Worm (Caenorhabditis elegans) whole organism, L3 larva: ENCODE results near the gene crn-3.

Experiments
- R02D3.7 ChIP-seq: fragments of 150-350 bp; optimal IDR thresholded peaks from 2 replicates; lab custom pipeline; 2014; ENCODE audit warnings: missing biosample characterization, missing genetic modification characterization
- ZK546.5 ChIP-seq: sonication (generic microtip); optimal IDR thresholded peaks from 2 replicates; lab custom pipeline; 2017; ENCODE audit warnings: missing biosample characterization, missing genetic modification characterization
- aly-2 ChIP-seq: fragments of 150-350 bp; optimal IDR thresholded peaks from 2 replicates; lab custom pipeline; 2014; ENCODE audit warnings: missing biosample characterization, missing genetic modification characterization
- ama-1 ChIP-seq: fragments of 150-350 bp; optimal IDR thresholded peaks from 2 replicates; lab custom pipeline; 2018
- ceh-16 ChIP-seq: sonication (generic microtip); optimal IDR thresholded peaks from 2 replicates; lab custom pipeline; 2017; ENCODE audit warnings: missing biosample characterization, missing genetic modification characterization
- ceh-28 ChIP-seq: fragments of 150-350 bp; optimal IDR thresholded peaks from 2 replicates; lab custom pipeline; 2014; ENCODE audit warnings: missing biosample characterization, missing genetic modification reagents, missing genetic modification characterization
- ceh-82 ChIP-seq: fragments of 150-350 bp; optimal IDR thresholded peaks from 2 replicates; lab custom pipeline; 2014; ENCODE audit warnings: missing biosample characterization, missing genetic modification characterization
- ceh-9 ChIP-seq: sonication (generic microtip); optimal IDR thresholded peaks from 2 replicates; lab custom pipeline; 2018; ENCODE audit warnings: missing biosample characterization, missing genetic modification characterization
- daf-12 ChIP-seq: fragments of 150-350 bp; optimal IDR thresholded peaks from 2 replicates; lab custom pipeline; 2014; ENCODE audit warnings: missing biosample characterization, missing genetic modification reagents, missing genetic modification characterization
- egl-27 ChIP-seq: sonication (generic microtip); optimal IDR thresholded peaks from 4 replicates; lab custom pipeline; 2017; ENCODE audit warnings: missing biosample characterization, missing genetic modification reagents, missing genetic modification characterization
- egl-5 ChIP-seq: fragments of 150-350 bp; optimal IDR thresholded peaks from 2 replicates; lab custom pipeline; 2017; ENCODE audit warnings: missing biosample characterization, missing genetic modification reagents, missing genetic modification characterization, inconsistent platforms
- elt-1 ChIP-seq: fragments of 150-350 bp; optimal IDR thresholded peaks from 2 replicates; lab custom pipeline; 2014; ENCODE audit warnings: missing biosample characterization, missing genetic modification characterization
- elt-2 ChIP-seq: sonication (generic microtip); optimal IDR thresholded peaks from 2 replicates; lab custom pipeline; 2016; ENCODE audit warnings: missing genetic modification reagents, mild to moderate bottlenecking, missing genetic modification characterization, missing compliant biosample characterization
- elt-3 ChIP-seq, 3 experiments: fragments of 150-350 bp in 1 of 3; sonication (generic microtip) in 2 of 3; optimal IDR thresholded peaks; 2 replicates in 2 of 3; 4 replicates in 1 of 3; lab custom pipeline; 2014 to 2017; ENCODE audit warnings: missing biosample characterization in 3 of 3, missing genetic modification characterization in 3 of 3
- eor-1 ChIP-seq, 2 experiments: fragments of 150-350 bp; optimal IDR thresholded peaks; 2 replicates each; lab custom pipeline; 2014 to 2018; ENCODE audit warnings: missing biosample characterization in 2 of 2, missing genetic modification characterization in 2 of 2
- fkh-10 ChIP-seq: sonication (generic microtip); optimal IDR thresholded peaks from 2 replicates; lab custom pipeline; 2017; ENCODE audit warnings: missing biosample characterization, missing genetic modification reagents, missing genetic modification characterization
- fkh-2 ChIP-seq: fragments of 150-350 bp; optimal IDR thresholded peaks from 2 replicates; lab custom pipeline; 2014; ENCODE audit warnings: missing biosample characterization, missing genetic modification reagents, missing genetic modification characterization
- fos-1 ChIP-seq: fragments of 150-350 bp; optimal IDR thresholded peaks from 2 replicates; lab custom pipeline; 2014; ENCODE audit warnings: missing biosample characterization, missing genetic modification characterization
- hmg-11 ChIP-seq: sonication (generic microtip); optimal IDR thresholded peaks from 2 replicates; lab custom pipeline; 2016; ENCODE audit warnings: missing genetic modification characterization, missing compliant biosample characterization
- jun-1 ChIP-seq: fragments of 150-350 bp; optimal IDR thresholded peaks from 2 replicates; lab custom pipeline; 2014; ENCODE audit warnings: missing biosample characterization, missing genetic modification reagents, missing genetic modification characterization
- lin-15B ChIP-seq: fragments of 150-350 bp; optimal IDR thresholded peaks from 2 replicates; lab custom pipeline; 2014; ENCODE audit warnings: missing biosample characterization, missing genetic modification characterization
- lin-39 ChIP-seq: fragments of 150-350 bp; optimal IDR thresholded peaks from 2 replicates; lab custom pipeline; 2018; ENCODE audit warnings: missing biosample characterization, missing genetic modification reagents, missing genetic modification characterization
- lsy-12 ChIP-seq: sonication (generic microtip); optimal IDR thresholded peaks from 2 replicates; lab custom pipeline; 2016; ENCODE audit warnings: mild to moderate bottlenecking, missing genetic modification characterization, missing compliant biosample characterization
- mdl-1 ChIP-seq: fragments of 150-350 bp; optimal IDR thresholded peaks from 2 replicates; lab custom pipeline; 2014; ENCODE audit warnings: missing biosample characterization, missing genetic modification characterization
- mml-1 ChIP-seq: fragments of 150-350 bp; sonication (generic microtip); optimal IDR thresholded peaks from 3 replicates; lab custom pipeline; 2014; ENCODE audit warnings: missing biosample characterization, missing genetic modification characterization
- nfya-1 ChIP-seq: sonication (generic microtip); optimal IDR thresholded peaks from 2 replicates; lab custom pipeline; 2017; ENCODE audit warnings: missing genetic modification characterization, mild to moderate bottlenecking, missing compliant biosample characterization, antibody characterized with exemption, moderate library complexity; ENCODE audit not compliant: insufficient read depth
- nhr-11 ChIP-seq: fragments of 150-350 bp; optimal IDR thresholded peaks from 2 replicates; lab custom pipeline; 2014; ENCODE audit warnings: missing biosample characterization, missing genetic modification characterization
- nhr-12 ChIP-seq: fragments of 150-350 bp; optimal IDR thresholded peaks from 2 replicates; lab custom pipeline; 2014; ENCODE audit warnings: missing biosample characterization, missing genetic modification characterization
- nhr-23 ChIP-seq: fragments of 150-350 bp; optimal IDR thresholded peaks from 2 replicates; lab custom pipeline; 2014; ENCODE audit warnings: missing biosample characterization, missing genetic modification reagents, missing genetic modification characterization
- nhr-237 ChIP-seq: fragments of 150-350 bp; optimal IDR thresholded peaks from 2 replicates; lab custom pipeline; 2014; ENCODE audit warnings: missing biosample characterization, missing genetic modification characterization
- nhr-25 ChIP-seq: sonication (generic microtip); optimal IDR thresholded peaks from 2 replicates; lab custom pipeline; 2017; ENCODE audit warnings: missing biosample characterization, missing genetic modification characterization
- nhr-28 ChIP-seq: fragments of 150-350 bp; optimal IDR thresholded peaks from 2 replicates; lab custom pipeline; 2014; ENCODE audit warnings: missing biosample characterization, missing genetic modification characterization
- nhr-43 ChIP-seq: sonication (generic microtip); optimal IDR thresholded peaks from 2 replicates; lab custom pipeline; 2016; ENCODE audit warnings: mild to moderate bottlenecking, missing genetic modification characterization, missing compliant biosample characterization; ENCODE audit not compliant: poor library complexity, severe bottlenecking
- nhr-67 ChIP-seq: fragments of 150-350 bp; optimal IDR thresholded peaks from 2 replicates; lab custom pipeline; 2014; ENCODE audit warnings: missing biosample characterization, missing genetic modification characterization
- nhr-76 ChIP-seq: fragments of 150-350 bp; sonication (generic microtip); optimal IDR thresholded peaks from 5 replicates; lab custom pipeline; 2014; ENCODE audit warnings: missing biosample characterization, missing genetic modification characterization
- nhr-77 ChIP-seq: fragments of 150-350 bp; optimal IDR thresholded peaks from 2 replicates; lab custom pipeline; 2014; ENCODE audit warnings: missing biosample characterization, missing genetic modification characterization
- pha-4 ChIP-seq: fragments of 150-350 bp; optimal IDR thresholded peaks from 2 replicates; lab custom pipeline; 2014; ENCODE audit warnings: missing biosample characterization, missing genetic modification reagents, missing genetic modification characterization
- pqm-1 ChIP-seq: fragments of 150-350 bp; optimal IDR thresholded peaks from 2 replicates; lab custom pipeline; 2017; ENCODE audit warnings: missing biosample characterization, missing genetic modification characterization, inconsistent platforms
- sea-2 ChIP-seq: fragments of 150-350 bp; sonication (generic microtip); optimal IDR thresholded peaks from 4 replicates; lab custom pipeline; 2014; ENCODE audit warnings: missing biosample characterization, missing genetic modification reagents, missing genetic modification characterization
- skn-1 ChIP-seq: fragments of 150-350 bp; optimal IDR thresholded peaks from 2 replicates; lab custom pipeline; 2014; ENCODE audit warnings: missing biosample characterization, missing genetic modification characterization
- snpc-4 ChIP-seq: fragments of 150-350 bp; optimal IDR thresholded peaks from 2 replicates; lab custom pipeline; 2014; ENCODE audit warnings: missing biosample characterization, missing genetic modification characterization
- tbx-2 ChIP-seq: sonication (generic microtip); optimal IDR thresholded peaks from 2 replicates; lab custom pipeline; 2016; ENCODE audit warnings: mild to moderate bottlenecking, missing genetic modification characterization, missing compliant biosample characterization
- unc-39 ChIP-seq: sonication (generic microtip); optimal IDR thresholded peaks from 4 replicates; lab custom pipeline; 2017; ENCODE audit warnings: missing biosample characterization, missing genetic modification characterization
- unc-62 ChIP-seq: fragments of 150-350 bp; sonication (generic microtip); optimal IDR thresholded peaks from 4 replicates; lab custom pipeline; 2014; ENCODE audit warnings: missing biosample characterization, missing genetic modification reagents, missing genetic modification characterization
- zag-1 ChIP-seq: fragments of 150-350 bp; optimal IDR thresholded peaks from 2 replicates; lab custom pipeline; 2014; ENCODE audit warnings: missing biosample characterization, missing genetic modification characterization
- ztf-11 ChIP-seq: fragments of 150-350 bp; optimal IDR thresholded peaks from 2 replicates; lab custom pipeline; 2014; ENCODE audit warnings: missing biosample characterization, missing genetic modification characterization
- ztf-4 ChIP-seq: fragments of 150-350 bp; optimal IDR thresholded peaks from 2 replicates; lab custom pipeline; 2014; ENCODE audit warnings: missing biosample characterization, missing genetic modification characterization

The crn-3 gene

ce11 chrII:10556550-10557205 is 31.2 kb upstream of the crn-3 start:
- TF ChIP-seq aly-2 (tag; lab: Kevin White, UChicago) (no peak), pqm-1 (tag; lab: Kevin White, UChicago) (peak; percentile 2), eor-1 (tag; optimal IDR thresholded peaks at IDR 0.05; lab: Kevin White, UChicago) (no peak), nhr-25 (no peak), nfya-1 (peak; percentile 34), egl-5 (tag; lab: Kevin White, UChicago) (no peak), ceh-82 (tag; lab: Kevin White, UChicago) (no peak), ama-1 (lab: Kevin White, UChicago) (peak; percentile 90), pha-4 (tag; lab: Kevin White, UChicago) (peak; percentile 69), elt-3 (tag; optimal IDR thresholded peaks at IDR 0.05; lab: Kevin White, UChicago) (no peak), nhr-76 (tag; lab: Kevin White, UChicago) (no peak), elt-1 (tag; lab: Kevin White, UChicago) (no peak), unc-39 (tag; lab: Kevin White, UChicago) (no peak), R02D3.7 (tag; lab: Kevin White, UChicago) (no peak), ztf-4 (tag; lab: Kevin White, UChicago) (no peak)

ce11 chrII:10557206-10557574 is 30.7 kb upstream of the crn-3 start:
- TF ChIP-seq pha-4 (tag; lab: Kevin White, UChicago), result peak; percentile 61
- TF ChIP-seq ceh-16 (tag; lab: Kevin White, UChicago), result no peak
- TF ChIP-seq ZK546.5 (tag; lab: Kevin White, UChicago), result no peak
- no peak for TF ChIP-seq tbx-2 (tag; lab: Kevin White, UChicago)
- TF ChIP-seq lin-39, result no peak
- TF ChIP-seq nhr-237 (tag; lab: Kevin White, UChicago), result no peak
- no peak for TF ChIP-seq fkh-2
- no peak for TF ChIP-seq egl-27 (tag; lab: Kevin White, UChicago)
- no peak for TF ChIP-seq R02D3.7 (tag; lab: Kevin White, UChicago)
- TF ChIP-seq nhr-23 (tag; lab: Kevin White, UChicago), result peak; percentile 54
- no peak for TF ChIP-seq nhr-28 (tag; lab: Kevin White, UChicago)
- TF ChIP-seq nhr-25, result peak; percentile 93
- no peak for TF ChIP-seq hmg-11
- TF ChIP-seq nhr-11 (tag; lab: Kevin White, UChicago), result no peak
- no peak for TF ChIP-seq ceh-9
- no peak for TF ChIP-seq eor-1 (tag; optimal IDR thresholded peaks at IDR 0.05; lab: Kevin White, UChicago)
- TF ChIP-seq mdl-1, result no peak
- TF ChIP-seq ceh-28 (tag; lab: Kevin White, UChicago), result no peak
- TF ChIP-seq fos-1 (tag; lab: Kevin White, UChicago), result no peak
- peak; percentile 51 for TF ChIP-seq pqm-1 (tag; lab: Kevin White, UChicago)
- TF ChIP-seq lsy-12, result peak; percentile 30
- no peak for TF ChIP-seq mml-1 (tag; lab: Kevin White, UChicago)
- TF ChIP-seq nhr-67 (tag; lab: Kevin White, UChicago), result no peak
- no peak for TF ChIP-seq aly-2 (tag; lab: Kevin White, UChicago)
- peak; percentile 85 for TF ChIP-seq elt-2 (tag; lab: Kevin White, UChicago)
- no peak for TF ChIP-seq unc-62 (GFP tag; lab: Kevin White, UChicago)
- TF ChIP-seq nhr-43 (tag; lab: Kevin White, UChicago), result peak; percentile 89
- no peak for TF ChIP-seq snpc-4 (tag; lab: Kevin White, UChicago)
- TF ChIP-seq fkh-10 (GFP tag; lab: Kevin White, UChicago), result no peak
- peak; percentile 54 for TF ChIP-seq ztf-4 (tag; lab: Kevin White, UChicago)
- TF ChIP-seq nfya-1, result no peak
- no peak for TF ChIP-seq unc-39 (tag; lab: Kevin White, UChicago)
- peak; percentile 43 for TF ChIP-seq jun-1 (tag; lab: Kevin White, UChicago)
- no peak for TF ChIP-seq nhr-77
- no peak for TF ChIP-seq sea-2 (GFP tag; lab: Kevin White, UChicago)
- no peak for TF ChIP-seq zag-1
- no peak for TF ChIP-seq daf-12 (tag; lab: Kevin White, UChicago)
- TF ChIP-seq nhr-76 (tag; lab: Kevin White, UChicago), result no peak
- no peak for TF ChIP-seq ama-1 (lab: Kevin White, UChicago)
- no peak for TF ChIP-seq ztf-11
- peak in 1 of 3 experiments; percentile 49 for TF ChIP-seq elt-3 (tag; optimal IDR thresholded peaks at IDR 0.05; lab: Kevin White, UChicago)
- TF ChIP-seq ceh-82 (tag; lab: Kevin White, UChicago), result no peak
- no peak for TF ChIP-seq egl-5 (tag; lab: Kevin White, UChicago)
- TF ChIP-seq nhr-12, result no peak
- no peak for TF ChIP-seq skn-1
- peak; percentile 17 for TF ChIP-seq elt-1 (tag; lab: Kevin White, UChicago)
- TF ChIP-seq lin-15B, result no peak
